Fruit fly (Drosophila melanogaster) whole organism, embryonic: ENCODE data around the gene shf.

Experiments
- Asciz ChIP-seq: fragments of 200-800 bp; sonication (Bioruptor generic); optimal IDR thresholded peaks from 2 replicates; lab custom pipeline; 2017; ENCODE audit warnings: missing biosample characterization, mild to moderate bottlenecking, missing genetic modification characterization, missing genetic modification reagents
- B-H1 ChIP-seq: fragments of 200-800 bp; sonication (Bioruptor generic); IDR thresholded peaks from 3 replicates; pipeline ENCODE4 v1.3.6; 2022; ENCODE audit warnings: missing biosample characterization, missing genetic modification characterization
- Blimp-1 ChIP-seq: fragments of 200-800 bp; sonication (Bioruptor generic); optimal IDR thresholded peaks from 3 replicates; lab custom pipeline; 2018; ENCODE audit warnings: missing biosample characterization, missing genetic modification characterization, mild to moderate bottlenecking, moderate library complexity, missing genetic modification reagents
- CG10366 ChIP-seq: fragments of 200-800 bp; sonication (Bioruptor generic); IDR thresholded peaks from 2 replicates; pipeline ENCODE4 v1.3.6; 2022; ENCODE audit warnings: missing biosample characterization, missing genetic modification characterization
- CG10431 ChIP-seq: fragments of 200-800 bp; sonication (Bioruptor generic); optimal IDR thresholded peaks from 3 replicates; lab custom pipeline; 2018; ENCODE audit warnings: missing biosample characterization, mild to moderate bottlenecking, missing genetic modification characterization
- CG11247 ChIP-seq: fragments of 200-800 bp; sonication (Bioruptor generic); IDR thresholded peaks from 2 replicates; pipeline ENCODE4 v1.3.6; 2022; ENCODE audit warnings: missing biosample characterization, missing genetic modification characterization
- CG11456 ChIP-seq: fragments of 200-800 bp; sonication (Bioruptor generic); IDR thresholded peaks from 3 replicates; pipeline ENCODE4 v1.3.6; 2022; ENCODE audit warnings: missing biosample characterization, missing genetic modification characterization
- CG12299 ChIP-seq: fragments of 200-800 bp; sonication (Bioruptor generic); optimal IDR thresholded peaks from 2 replicates; lab custom pipeline; 2018; ENCODE audit warnings: missing biosample characterization, mild to moderate bottlenecking, missing genetic modification characterization
- CG13775 ChIP-seq: fragments of 200-800 bp; sonication (Bioruptor generic); optimal IDR thresholded peaks from 3 replicates; lab custom pipeline; 2017; ENCODE audit warnings: missing biosample characterization, mild to moderate bottlenecking, missing genetic modification characterization
- CG13894 ChIP-seq: fragments of 200-800 bp; sonication (Bioruptor generic); optimal IDR thresholded peaks from 3 replicates; lab custom pipeline; 2018; ENCODE audit warnings: missing biosample characterization, mild to moderate bottlenecking, missing genetic modification characterization, moderate library complexity
- CG14050 ChIP-seq: fragments of 200-800 bp; sonication (Bioruptor generic); IDR thresholded peaks from 3 replicates; pipeline ENCODE4 v1.3.6; 2022; ENCODE audit warnings: missing biosample characterization, missing genetic modification characterization
- CG16779 ChIP-seq: fragments of 200-800 bp; sonication (Bioruptor generic); IDR thresholded peaks from 2 replicates; pipeline ENCODE4 v1.3.6; 2022; ENCODE audit warnings: missing biosample characterization, missing genetic modification characterization
- CG2712 ChIP-seq: fragments of 200-800 bp; optimal IDR thresholded peaks from 3 replicates; lab custom pipeline; 2019; ENCODE audit warnings: missing biosample characterization, mild to moderate bottlenecking, missing genetic modification characterization, moderate library complexity
- CG34422 ChIP-seq: fragments of 200-800 bp; sonication (Bioruptor generic); IDR thresholded peaks from 3 replicates; pipeline ENCODE4 v1.3.6; 2022; ENCODE audit warnings: missing biosample characterization, missing genetic modification characterization
- CG6765 ChIP-seq: fragments of 200-800 bp; sonication (Bioruptor generic); optimal IDR thresholded peaks from 3 replicates; lab custom pipeline; 2017; ENCODE audit warnings: missing biosample characterization, mild to moderate bottlenecking, missing genetic modification characterization
- CG7745 ChIP-seq: fragments of 200-800 bp; sonication (Bioruptor generic); optimal IDR thresholded peaks from 2 replicates; lab custom pipeline; 2018; ENCODE audit warnings: missing biosample characterization, mild to moderate bottlenecking, missing genetic modification characterization, moderate library complexity
- CG9437 ChIP-seq: fragments of 200-800 bp; sonication (Bioruptor generic); optimal IDR thresholded peaks from 2 replicates; lab custom pipeline; 2018; ENCODE audit warnings: missing biosample characterization, mild to moderate bottlenecking, missing genetic modification characterization
- CG9817 ChIP-seq: fragments of 200-800 bp; sonication (Bioruptor generic); optimal IDR thresholded peaks from 2 replicates; lab custom pipeline; 2018; ENCODE audit warnings: missing biosample characterization, mild to moderate bottlenecking, missing genetic modification characterization, moderate library complexity
- CG9876 ChIP-seq: fragments of 200-800 bp; sonication (Bioruptor generic); optimal IDR thresholded peaks from 2 replicates; lab custom pipeline; 2016; ENCODE audit warnings: missing biosample characterization, missing genetic modification characterization
- CHES-1-like ChIP-seq: fragments of 200-800 bp; sonication (Bioruptor generic); optimal IDR thresholded peaks from 2 replicates; lab custom pipeline; 2016; ENCODE audit warnings: missing biosample characterization, missing genetic modification characterization
- D19A ChIP-seq: fragments of 200-800 bp; optimal IDR thresholded peaks from 3 replicates; lab custom pipeline; 2019; ENCODE audit warnings: missing biosample characterization, mild to moderate bottlenecking, missing genetic modification characterization, moderate library complexity
- Dll ChIP-seq: fragments of 200-800 bp; sonication (Bioruptor generic); IDR thresholded peaks from 4 replicates; pipeline ENCODE4 v1.3.6; 2022; ENCODE audit warnings: missing biosample characterization, missing genetic modification characterization; ENCODE audit not compliant: partially characterized antibody
- ERR ChIP-seq: fragments of 200-800 bp; sonication (Bioruptor generic); optimal IDR thresholded peaks from 2 replicates; lab custom pipeline; 2016; ENCODE audit warnings: missing biosample characterization, missing genetic modification characterization
- Oaz ChIP-seq: fragments of 200-800 bp; sonication (Bioruptor generic); IDR thresholded peaks from 2 replicates; pipeline ENCODE4 v1.3.6; 2022; ENCODE audit warnings: missing biosample characterization, missing genetic modification characterization
- Oli ChIP-seq: fragments of 200-800 bp; sonication (Bioruptor generic); optimal IDR thresholded peaks from 2 replicates; lab custom pipeline; 2018; ENCODE audit warnings: missing biosample characterization, mild to moderate bottlenecking, missing genetic modification characterization, moderate library complexity
- Rx ChIP-seq: fragments of 200-800 bp; sonication (Bioruptor generic); IDR thresholded peaks from 2 replicates; pipeline ENCODE4 v1.3.6; 2022; ENCODE audit warnings: missing biosample characterization, missing genetic modification characterization
- Sry-δ ChIP-seq: fragments of 200-800 bp; sonication (Bioruptor generic); optimal IDR thresholded peaks from 2 replicates; lab custom pipeline; 2016; ENCODE audit warnings: missing biosample characterization, missing genetic modification characterization
- Trl ChIP-seq, 3 experiments: fragments of >200 bp in 2 of 3; fragments of 200-800 bp in 1 of 3; sonication (Bioruptor generic) in 1 of 3; optimal IDR thresholded peaks; 2 replicates in 1 of 3; 3 replicates in 2 of 3; lab custom pipeline; 2016 to 2017; ENCODE audit warnings: missing biosample characterization in 1 of 3, missing genetic modification characterization in 1 of 3
- ac ChIP-seq: fragments of 200-800 bp; sonication (Bioruptor generic); optimal IDR thresholded peaks from 3 replicates; lab custom pipeline; 2017; ENCODE audit warnings: missing biosample characterization, mild to moderate bottlenecking, missing genetic modification characterization
- fd96Cb ChIP-seq: fragments of 200-800 bp; sonication (Bioruptor generic); optimal IDR thresholded peaks from 2 replicates; lab custom pipeline; 2018; ENCODE audit warnings: missing biosample characterization, mild to moderate bottlenecking, missing genetic modification characterization, moderate library complexity
- gsb-n ChIP-seq: fragments of 200-800 bp; sonication (Bioruptor generic); optimal IDR thresholded peaks from 3 replicates; lab custom pipeline; 2018; ENCODE audit warnings: missing biosample characterization, mild to moderate bottlenecking, missing genetic modification characterization
- insv ChIP-seq, 2 experiments: fragments of 200-800 bp; sonication (Bioruptor generic); optimal IDR thresholded peaks; 3 replicates each; lab custom pipeline; 2016 to 2018; ENCODE audit warnings: missing biosample characterization in 2 of 2, missing genetic modification characterization in 2 of 2
- kay ChIP-seq: fragments of 200-800 bp; sonication (Bioruptor generic); optimal IDR thresholded peaks from 2 replicates; lab custom pipeline; 2016; ENCODE audit warnings: missing biosample characterization, missing genetic modification characterization
- knrl ChIP-seq: fragments of 200-800 bp; sonication (Bioruptor generic); IDR thresholded peaks from 3 replicates; pipeline ENCODE4 v1.3.6; 2022; ENCODE audit warnings: missing biosample characterization, missing genetic modification characterization; ENCODE audit not compliant: partially characterized antibody
- pb ChIP-seq: fragments of 200-800 bp; sonication (Bioruptor generic); optimal IDR thresholded peaks from 3 replicates; lab custom pipeline; 2016; ENCODE audit warnings: missing biosample characterization, missing genetic modification characterization
- pros ChIP-seq: fragments of 200-800 bp; sonication (Bioruptor generic); optimal IDR thresholded peaks from 3 replicates; lab custom pipeline; 2019; ENCODE audit warnings: missing biosample characterization, mild to moderate bottlenecking, missing genetic modification characterization, moderate library complexity
- sd ChIP-seq: fragments of 200-800 bp; sonication (Bioruptor generic); optimal IDR thresholded peaks from 3 replicates; lab custom pipeline; 2018; ENCODE audit warnings: missing biosample characterization, mild to moderate bottlenecking, missing genetic modification characterization, moderate library complexity
- shn ChIP-seq: fragments of 200-800 bp; sonication (Bioruptor generic); optimal IDR thresholded peaks from 3 replicates; lab custom pipeline; 2016; ENCODE audit warnings: missing biosample characterization, missing genetic modification characterization
- slp2 ChIP-seq: fragments of 200-800 bp; sonication (Bioruptor generic); optimal IDR thresholded peaks from 2 replicates; lab custom pipeline; 2016; ENCODE audit warnings: missing biosample characterization, missing genetic modification characterization
- sob ChIP-seq: fragments of 200-800 bp; sonication (Bioruptor generic); IDR thresholded peaks from 2 replicates; pipeline ENCODE4 v1.3.6; 2022; ENCODE audit warnings: missing biosample characterization, missing genetic modification characterization
- stwl ChIP-seq: fragments of 200-800 bp; sonication (Bioruptor generic); optimal IDR thresholded peaks from 3 replicates; lab custom pipeline; 2018; ENCODE audit warnings: missing biosample characterization, mild to moderate bottlenecking, missing genetic modification characterization, moderate library complexity
- sug ChIP-seq: fragments of 200-800 bp; optimal IDR thresholded peaks from 2 replicates; lab custom pipeline; 2019; ENCODE audit warnings: missing biosample characterization, mild to moderate bottlenecking, missing genetic modification characterization, moderate library complexity
- tap ChIP-seq: fragments of 200-800 bp; optimal IDR thresholded peaks from 3 replicates; lab custom pipeline; 2019; ENCODE audit warnings: missing biosample characterization, mild to moderate bottlenecking, missing genetic modification characterization, moderate library complexity
- usp ChIP-seq: fragments of >200 bp; optimal IDR thresholded peaks from 2 replicates; lab custom pipeline; 2017; ENCODE audit warnings: missing biosample characterization, missing genetic modification characterization
- zfh1 ChIP-seq: fragments of 200-800 bp; sonication (Bioruptor generic); IDR thresholded peaks from 3 replicates; pipeline ENCODE4 v1.3.6; 2022; ENCODE audit warnings: missing biosample characterization, missing genetic modification characterization

Gene shf

DNA sequence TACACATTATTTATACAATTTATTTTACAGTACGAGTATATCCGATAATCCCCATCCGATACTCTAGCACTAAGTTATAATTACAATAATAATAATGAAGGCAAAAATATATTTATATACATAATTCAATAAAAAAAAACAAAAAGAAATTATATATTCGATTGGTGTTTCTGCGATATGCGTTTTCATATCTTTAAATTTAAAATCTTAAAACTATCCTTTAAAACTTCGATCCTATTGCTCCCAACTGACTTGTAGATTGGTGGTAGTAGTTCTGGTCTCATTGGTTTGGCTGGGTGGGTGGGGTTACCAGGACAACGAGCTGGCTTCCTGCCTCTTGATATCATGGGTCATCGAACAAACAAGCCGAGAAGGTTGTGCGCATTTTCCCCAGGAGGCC, 34.2 kb upstream of the shf start, which contains the start of gene iav:
iav (plus strand) TSS at position 301 of the 400 bp plus-strand sequence.
- no peak for TF ChIP-seq CG6765
- TF ChIP-seq CG14050 (GFP tag; lab: Robert Waterston, UW) = no peak
- TF ChIP-seq CG9817 (tag; lab: Kevin White, UChicago) = no peak
- no peak for TF ChIP-seq pros (GFP tag; lab: Kevin White, UChicago)
- TF ChIP-seq Oli (tag; lab: Kevin White, UChicago) = no peak
- no peak for TF ChIP-seq CG13775 (GFP tag; lab: Kevin White, UChicago)
- TF ChIP-seq CG13894 (tag; lab: Kevin White, UChicago) = no peak
- no peak for TF ChIP-seq CHES-1-like (GFP tag; lab: Kevin White, UChicago)
- no peak for TF ChIP-seq CG11247 (GFP tag; lab: Robert Waterston, UW)
- no peak for TF ChIP-seq CG34422 (GFP tag; lab: Robert Waterston, UW)
- TF ChIP-seq pb (GFP tag; lab: Kevin White, UChicago) = no peak

DNA sequence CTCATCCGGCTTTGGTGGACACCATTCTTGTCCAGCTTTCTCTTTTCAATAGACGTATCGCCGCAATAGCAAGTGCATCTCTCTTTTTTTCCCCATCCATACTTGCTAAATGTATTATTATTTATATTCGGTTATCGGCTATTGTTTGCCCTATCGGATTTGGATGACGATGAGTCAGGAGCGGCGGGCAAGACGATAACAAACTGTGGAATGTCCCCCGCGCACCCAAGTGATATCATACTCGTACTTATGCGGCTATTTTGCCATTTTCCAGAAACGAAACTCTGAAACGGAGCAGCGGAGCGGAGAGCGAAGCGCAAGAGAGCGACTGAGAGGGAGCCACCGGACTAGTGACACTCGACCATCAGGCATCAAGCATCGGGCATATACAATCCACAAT, 25.9 kb upstream of the shf start:
- peak; percentile 28 to 41 for TF ChIP-seq Trl (optimal IDR thresholded peaks at IDR 0.05; lab: Kevin White, UChicago)
- no peak for TF ChIP-seq Trl (GFP tag; optimal IDR thresholded peaks at IDR 0.05; lab: Kevin White, UChicago)
- no peak for TF ChIP-seq CG12299 (tag; lab: Kevin White, UChicago)
- peak; percentile 98 for TF ChIP-seq sd (tag; lab: Kevin White, UChicago)
- TF ChIP-seq sug (tag; lab: Kevin White, UChicago) = peak; percentile 89
- peak; percentile 50 for TF ChIP-seq kay (GFP tag; lab: Kevin White, UChicago)

dm6 chrX:6804485-6805295, 25.2 kb upstream of the shf start:
- TF ChIP-seq CG6765 = no peak
- TF ChIP-seq CG9437 = peak; percentile 63
- TF ChIP-seq shn = peak; percentile 36
- peak; percentile 26 for TF ChIP-seq pb (GFP tag; lab: Kevin White, UChicago)
- no peak for TF ChIP-seq insv (GFP tag; optimal IDR thresholded peaks at IDR 0.05; lab: Kevin White, UChicago)
- TF ChIP-seq ac = peak; percentile 30
- TF ChIP-seq Dll (GFP tag; lab: Robert Waterston, UW) = no peak
- peak; percentile 2 for TF ChIP-seq Sry-δ (GFP tag; lab: Kevin White, UChicago)
- no peak for TF ChIP-seq Oaz (GFP tag; lab: Robert Waterston, UW)
- TF ChIP-seq CG10366 (GFP tag; lab: Robert Waterston, UW) = peak; percentile 89
- TF ChIP-seq usp = no peak
- TF ChIP-seq knrl = no peak
- TF ChIP-seq CG16779 = peak; percentile 27; the same call in 1 of the 2 replicates
- TF ChIP-seq CG9876 (GFP tag; lab: Kevin White, UChicago) = no peak
- TF ChIP-seq gsb-n = no peak
- TF ChIP-seq Blimp-1 = no peak
- peak; percentile 84 for TF ChIP-seq B-H1 (GFP tag; lab: Robert Waterston, UW)
- no peak for TF ChIP-seq CG7745 (tag; lab: Kevin White, UChicago)
- no peak for TF ChIP-seq ERR (GFP tag; lab: Kevin White, UChicago)
- no peak for TF ChIP-seq stwl (tag; lab: Kevin White, UChicago)
- TF ChIP-seq D19A = peak; percentile 78
- peak; percentile 74 for TF ChIP-seq fd96Cb (tag; lab: Kevin White, UChicago)
- TF ChIP-seq Asciz (GFP tag; lab: Kevin White, UChicago) = peak; percentile 55
- TF ChIP-seq Rx (GFP tag; lab: Robert Waterston, UW) = peak; percentile 89
- peak; percentile 87 for TF ChIP-seq sob (GFP tag; lab: Robert Waterston, UW)
- TF ChIP-seq CG10431 (GFP tag; lab: Kevin White, UChicago) = no peak
- TF ChIP-seq slp2 (GFP tag; lab: Kevin White, UChicago) = peak; percentile 53
- TF ChIP-seq CG11456 (GFP tag; lab: Robert Waterston, UW) = peak; percentile 82
- peak; percentile 94 for TF ChIP-seq zfh1 (GFP tag; lab: Robert Waterston, UW)
- peak; percentile 84 for TF ChIP-seq CG2712 (tag; lab: Kevin White, UChicago)
- no peak for TF ChIP-seq tap (tag; lab: Kevin White, UChicago)
